Fruit fly (Drosophila melanogaster) whole organism, embryonic: ENCODE results near the gene Phs.

Source experiments
- Abd-B ChIP-seq: fragments of 200-800 bp; sonication (Bioruptor generic); optimal IDR thresholded peaks from 2 replicates; lab custom pipeline; 2018; ENCODE audit warnings: missing biosample characterization, mild to moderate bottlenecking, missing genetic modification characterization, moderate library complexity
- Asciz ChIP-seq: fragments of 200-800 bp; sonication (Bioruptor generic); optimal IDR thresholded peaks from 2 replicates; lab custom pipeline; 2017; ENCODE audit warnings: missing biosample characterization, mild to moderate bottlenecking, missing genetic modification characterization, missing genetic modification reagents
- Atf-2 ChIP-seq: fragments of 200-800 bp; sonication (Bioruptor generic); optimal IDR thresholded peaks from 2 replicates; lab custom pipeline; 2016; ENCODE audit warnings: missing biosample characterization, missing genetic modification characterization
- Bteb2 ChIP-seq: fragments of 200-800 bp; sonication (Bioruptor generic); optimal IDR thresholded peaks from 2 replicates; lab custom pipeline; 2016; ENCODE audit warnings: missing biosample characterization, missing genetic modification characterization
- CG10321 ChIP-seq: fragments of 200-800 bp; sonication (Bioruptor generic); IDR thresholded peaks from 2 replicates; pipeline ENCODE4 v1.3.6; 2022; ENCODE audit warnings: missing biosample characterization, missing genetic modification characterization
- CG11093 ChIP-seq: fragments of 200-800 bp; sonication (Bioruptor generic); IDR thresholded peaks from 3 replicates; pipeline ENCODE4 v1.3.6; 2022; ENCODE audit warnings: missing biosample characterization, missing genetic modification characterization
- CG11398 ChIP-seq: fragments of 200-800 bp; sonication (Bioruptor generic); optimal IDR thresholded peaks from 2 replicates; lab custom pipeline; 2016; ENCODE audit warnings: missing biosample characterization, missing genetic modification characterization
- CG12236 ChIP-seq: fragments of 200-800 bp; sonication (Bioruptor generic); optimal IDR thresholded peaks from 2 replicates; lab custom pipeline; 2016; ENCODE audit warnings: missing biosample characterization, missing genetic modification characterization
- CG12744 ChIP-seq: fragments of 200-800 bp; sonication (Bioruptor generic); optimal IDR thresholded peaks from 2 replicates; lab custom pipeline; 2016; ENCODE audit warnings: missing biosample characterization, missing genetic modification characterization
- CG12769 ChIP-seq: fragments of 200-800 bp; sonication (Bioruptor generic); optimal IDR thresholded peaks from 2 replicates; lab custom pipeline; 2019; ENCODE audit warnings: missing biosample characterization, mild to moderate bottlenecking, missing genetic modification characterization, moderate library complexity
- CG13287 ChIP-seq: fragments of 200-800 bp; sonication (Bioruptor generic); IDR thresholded peaks from 2 replicates; pipeline ENCODE4 v1.3.6; 2022; ENCODE audit warnings: missing biosample characterization, missing genetic modification characterization; ENCODE audit not compliant: partially characterized antibody
- CG13296 ChIP-seq: fragments of 200-800 bp; sonication (Bioruptor generic); optimal IDR thresholded peaks from 3 replicates; lab custom pipeline; 2018; ENCODE audit warnings: missing biosample characterization, mild to moderate bottlenecking, missing genetic modification characterization
- CG14050 ChIP-seq: fragments of 200-800 bp; sonication (Bioruptor generic); IDR thresholded peaks from 3 replicates; pipeline ENCODE4 v1.3.6; 2022; ENCODE audit warnings: missing biosample characterization, missing genetic modification characterization
- CG14710 ChIP-seq: fragments of 200-800 bp; sonication (Bioruptor generic); optimal IDR thresholded peaks from 3 replicates; lab custom pipeline; 2019; ENCODE audit warnings: missing biosample characterization, mild to moderate bottlenecking, missing genetic modification characterization, moderate library complexity
- CG15073 ChIP-seq: fragments of 200-800 bp; sonication (Bioruptor generic); optimal IDR thresholded peaks from 2 replicates; lab custom pipeline; 2016; ENCODE audit warnings: missing biosample characterization, missing genetic modification characterization
- CG17359 ChIP-seq: fragments of 200-800 bp; sonication (Bioruptor generic); optimal IDR thresholded peaks from 3 replicates; lab custom pipeline; 2018; ENCODE audit warnings: missing biosample characterization, mild to moderate bottlenecking, missing genetic modification characterization, moderate library complexity
- CG3163 ChIP-seq: fragments of 200-800 bp; sonication (Bioruptor generic); optimal IDR thresholded peaks from 3 replicates; lab custom pipeline; 2016; ENCODE audit warnings: missing biosample characterization, missing genetic modification characterization
- CG34376 ChIP-seq: fragments of 200-800 bp; sonication (Bioruptor generic); optimal IDR thresholded peaks from 2 replicates; lab custom pipeline; 2018; ENCODE audit warnings: missing biosample characterization, mild to moderate bottlenecking, missing genetic modification characterization
- CG4730 ChIP-seq: fragments of 200-800 bp; sonication (Bioruptor generic); IDR thresholded peaks from 2 replicates; pipeline ENCODE4 v1.3.6; 2022; ENCODE audit warnings: missing biosample characterization, missing genetic modification characterization
- CG7372 ChIP-seq: fragments of 200-800 bp; sonication (Bioruptor generic); IDR thresholded peaks from 2 replicates; pipeline ENCODE4 v1.3.6; 2022; ENCODE audit warnings: missing biosample characterization, missing genetic modification characterization
- CG7556 ChIP-seq: fragments of 200-800 bp; sonication (Bioruptor generic); optimal IDR thresholded peaks from 2 replicates; lab custom pipeline; 2017; ENCODE audit warnings: missing biosample characterization, mild to moderate bottlenecking, missing genetic modification characterization
- CG8281 ChIP-seq: fragments of 200-800 bp; sonication (Bioruptor generic); optimal IDR thresholded peaks from 2 replicates; lab custom pipeline; 2018; ENCODE audit warnings: missing biosample characterization, mild to moderate bottlenecking, missing genetic modification characterization, moderate library complexity
- CG9609 ChIP-seq: fragments of 200-800 bp; sonication (Bioruptor generic); optimal IDR thresholded peaks from 3 replicates; lab custom pipeline; 2016; ENCODE audit warnings: missing biosample characterization, missing genetic modification characterization
- Chrac-16 ChIP-seq: fragments of 200-800 bp; sonication (Bioruptor generic); optimal IDR thresholded peaks from 3 replicates; lab custom pipeline; 2016; ENCODE audit warnings: missing biosample characterization, missing genetic modification characterization
- CrebB ChIP-seq: fragments of 200-800 bp; sonication (Bioruptor generic); optimal IDR thresholded peaks from 3 replicates; lab custom pipeline; 2018; ENCODE audit warnings: missing biosample characterization, mild to moderate bottlenecking, missing genetic modification characterization
- Fer3 ChIP-seq: fragments of 200-800 bp; sonication (Bioruptor generic); optimal IDR thresholded peaks from 2 replicates; lab custom pipeline; 2018; ENCODE audit warnings: missing biosample characterization, mild to moderate bottlenecking, missing genetic modification characterization, moderate library complexity
- HmgD ChIP-seq: fragments of 200-800 bp; sonication (Bioruptor generic); optimal IDR thresholded peaks from 3 replicates; lab custom pipeline; 2016; ENCODE audit warnings: missing biosample characterization, missing genetic modification characterization
- Hr39 ChIP-seq: fragments of >200 bp; optimal IDR thresholded peaks from 2 replicates; lab custom pipeline; 2017
- Med ChIP-seq: fragments of 200-800 bp; sonication (Bioruptor generic); peaks from one replicate; lab custom pipeline; 2016; ENCODE audit warnings: missing biosample characterization, missing genetic modification characterization, mild to moderate bottlenecking, inconsistent platforms, moderate library complexity
- Meics ChIP-seq: fragments of 200-800 bp; sonication (Bioruptor generic); optimal IDR thresholded peaks from 2 replicates; lab custom pipeline; 2017; ENCODE audit warnings: missing biosample characterization, mild to moderate bottlenecking, missing genetic modification characterization
- Myb ChIP-seq: fragments of 200-800 bp; sonication (Bioruptor generic); optimal IDR thresholded peaks from 2 replicates; lab custom pipeline; 2016; ENCODE audit warnings: missing biosample characterization, missing genetic modification characterization
- Nf-YC ChIP-seq: fragments of 200-800 bp; optimal IDR thresholded peaks from 3 replicates; lab custom pipeline; 2019; ENCODE audit warnings: missing biosample characterization, mild to moderate bottlenecking, missing genetic modification characterization, moderate library complexity
- Pdp1 ChIP-seq, 2 experiments: fragments of 200-800 bp; sonication (Bioruptor generic); optimal IDR thresholded peaks; 3 replicates each; lab custom pipeline; 2016; ENCODE audit warnings: missing biosample characterization in 2 of 2, missing genetic modification characterization in 2 of 2, mild to moderate bottlenecking in 1 of 2, moderate library complexity in 1 of 2
- Xrp1 ChIP-seq: fragments of 200-800 bp; sonication (Bioruptor generic); IDR thresholded peaks from 2 replicates; pipeline ENCODE4 v1.3.6; 2022; ENCODE audit warnings: missing biosample characterization, missing genetic modification characterization
- amos ChIP-seq: fragments of 200-800 bp; sonication (Bioruptor generic); IDR thresholded peaks from 2 replicates; pipeline ENCODE4 v1.3.6; 2022; ENCODE audit warnings: missing biosample characterization, missing genetic modification characterization; ENCODE audit not compliant: partially characterized antibody
- bsh ChIP-seq, 2 experiments: fragments of 200-800 bp; sonication (Bioruptor generic); optimal IDR thresholded peaks; 2 replicates each; lab custom pipeline; 2017 to 2018; ENCODE audit warnings: mild to moderate bottlenecking in 2 of 2, missing biosample characterization in 2 of 2, missing genetic modification characterization in 2 of 2, moderate library complexity in 1 of 2
- fu2 ChIP-seq: fragments of 200-800 bp; sonication (Bioruptor generic); optimal IDR thresholded peaks from 2 replicates; lab custom pipeline; 2016; ENCODE audit warnings: missing biosample characterization, missing genetic modification characterization
- gro ChIP-seq: fragments of 200-800 bp; sonication (Bioruptor generic); optimal IDR thresholded peaks from 2 replicates; lab custom pipeline; 2016; ENCODE audit warnings: missing biosample characterization, missing genetic modification characterization
- hth ChIP-seq: fragments of >200 bp; optimal IDR thresholded peaks from 2 replicates; lab custom pipeline; 2017; ENCODE audit warnings: inconsistent platforms
- kni ChIP-seq: fragments of 200-800 bp; sonication (Bioruptor generic); optimal IDR thresholded peaks from 3 replicates; lab custom pipeline; 2017; ENCODE audit warnings: mild to moderate bottlenecking, missing biosample characterization, missing genetic modification reagents, missing genetic modification characterization
- maf-S ChIP-seq: fragments of 200-800 bp; sonication (Bioruptor generic); optimal IDR thresholded peaks from 2 replicates; lab custom pipeline; 2016; ENCODE audit warnings: missing biosample characterization, missing genetic modification characterization
- nom ChIP-seq: fragments of 200-800 bp; sonication (Bioruptor generic); optimal IDR thresholded peaks from 2 replicates; lab custom pipeline; 2017; ENCODE audit warnings: missing biosample characterization, missing genetic modification characterization, mild to moderate bottlenecking, moderate library complexity, missing genetic modification reagents
- ro ChIP-seq: fragments of 200-800 bp; sonication (Bioruptor generic); IDR thresholded peaks from 2 replicates; pipeline ENCODE4 v1.3.6; 2022; ENCODE audit warnings: missing biosample characterization, missing genetic modification characterization
- sc ChIP-seq, 3 experiments: fragments of >200 bp in 2 of 3; fragments of 200-800 bp in 1 of 3; sonication (Bioruptor generic) in 1 of 3; optimal IDR thresholded peaks; 2 replicates in 2 of 3; 3 replicates in 1 of 3; lab custom pipeline; 2017; ENCODE audit warnings: mild to moderate bottlenecking in 1 of 3, missing biosample characterization in 1 of 3, missing genetic modification characterization in 1 of 3, missing genetic modification reagents in 1 of 3
- sens ChIP-seq: fragments of 200-800 bp; sonication (Bioruptor generic); peaks from one replicate; lab custom pipeline; 2016; ENCODE audit warnings: missing biosample characterization, missing genetic modification characterization
- seq ChIP-seq: fragments of 200-800 bp; sonication (Bioruptor generic); IDR thresholded peaks from 2 replicates; pipeline ENCODE4 v1.3.6; 2022; ENCODE audit warnings: missing biosample characterization, missing genetic modification characterization
- sim ChIP-seq: fragments of 200-800 bp; sonication (Bioruptor generic); IDR thresholded peaks from 2 replicates; pipeline ENCODE4 v1.3.6; 2022; ENCODE audit warnings: missing biosample characterization, missing genetic modification characterization
- sug ChIP-seq: fragments of 200-800 bp; optimal IDR thresholded peaks from 2 replicates; lab custom pipeline; 2019; ENCODE audit warnings: missing biosample characterization, mild to moderate bottlenecking, missing genetic modification characterization, moderate library complexity
- tin ChIP-seq: fragments of 200-800 bp; sonication (Bioruptor generic); optimal IDR thresholded peaks from 3 replicates; lab custom pipeline; 2016; ENCODE audit warnings: missing biosample characterization, missing genetic modification characterization
- ttk ChIP-seq: fragments of 200-800 bp; sonication (Bioruptor generic); IDR thresholded peaks from 2 replicates; pipeline ENCODE4 v2.1.2; 2022; ENCODE audit warnings: missing biosample characterization, missing genetic modification characterization
- tx ChIP-seq: fragments of 200-800 bp; sonication (Bioruptor generic); optimal IDR thresholded peaks from 2 replicates; lab custom pipeline; 2016; ENCODE audit warnings: missing biosample characterization, missing genetic modification characterization
- z ChIP-seq: fragments of 200-800 bp; sonication (Bioruptor generic); IDR thresholded peaks from 3 replicates; pipeline ENCODE4 v1.3.6; 2022; ENCODE audit warnings: missing biosample characterization, missing genetic modification characterization

Gene Phs

DNA sequence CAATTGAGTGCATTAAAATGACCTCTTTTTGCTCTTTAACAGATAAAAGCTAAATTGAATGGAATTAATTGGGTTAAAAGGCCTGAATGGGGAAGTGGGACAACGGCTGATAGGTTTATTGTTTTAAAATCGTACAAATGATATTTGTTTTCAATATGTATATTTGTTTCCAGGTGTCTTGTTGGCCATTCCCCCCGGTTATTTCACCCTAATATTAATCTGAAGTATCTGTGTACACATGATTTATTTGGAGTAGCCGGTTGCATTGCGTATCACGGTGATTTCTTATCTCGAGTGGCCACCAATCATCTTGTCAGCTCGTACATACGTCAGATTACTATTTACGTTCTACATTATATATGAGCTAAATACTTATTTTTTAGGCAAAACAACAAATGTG lies 16.7 kb downstream of the Phs start (continued):
- TF ChIP-seq CG9609 (GFP tag; lab: Kevin White, UChicago) (no peak), CG8281 (tag; lab: Kevin White, UChicago) (no peak), Asciz (GFP tag; lab: Kevin White, UChicago) (peak; percentile 3), Fer3 (tag; lab: Kevin White, UChicago) (no peak), CG17359 (tag; lab: Kevin White, UChicago) (no peak), sc (optimal IDR thresholded peaks at IDR 0.05; lab: Kevin White, UChicago) (no peak), sc (GFP tag; optimal IDR thresholded peaks at IDR 0.05; lab: Kevin White, UChicago) (peak; percentile 28), HmgD (GFP tag; lab: Kevin White, UChicago) (no peak), Chrac-16 (GFP tag; lab: Kevin White, UChicago) (no peak), Myb (no peak), CG11093 (no peak), sim (GFP tag; lab: Robert Waterston, UW) (0 out of 2 replicates have a peak, but pooled peaks have one; percentile 10), gro (GFP tag; lab: Kevin White, UChicago) (no peak), fu2 (GFP tag; lab: Kevin White, UChicago) (no peak), CG7372 (GFP tag; lab: Robert Waterston, UW) (no peak), tin (GFP tag; lab: Kevin White, UChicago) (no peak), CG11398 (GFP tag; lab: Kevin White, UChicago) (no peak), CG12236 (GFP tag; lab: Kevin White, UChicago) (no peak), nom (GFP tag; lab: Kevin White, UChicago) (no peak), CG12744 (GFP tag; lab: Kevin White, UChicago) (no peak), CG13287 (no peak), ro (GFP tag; lab: Robert Waterston, UW) (no peak), tx (GFP tag; lab: Kevin White, UChicago) (no peak), sug (peak; percentile 65), Xrp1 (GFP tag; lab: Robert Waterston, UW) (0 out of 2 replicates have a peak, but pooled peaks have one; percentile 21), bsh (GFP tag; optimal IDR thresholded peaks at IDR 0.05; lab: Kevin White, UChicago) (peak in 1 of 2 experiments; percentile 15), ttk (GFP tag; lab: Robert Waterston, UW) (no peak), CG13296 (no peak), CG12769 (tag; lab: Kevin White, UChicago) (no peak), maf-S (GFP tag; lab: Kevin White, UChicago) (no peak), Abd-B (GFP tag; lab: Kevin White, UChicago) (no peak), Bteb2 (GFP tag; lab: Kevin White, UChicago) (no peak), hth (lab: Kevin White, UChicago) (no peak), CG10321 (GFP tag; lab: Robert Waterston, UW) (0 out of 2 replicates have a peak, but pooled peaks have one; percentile 21), CrebB (no peak), Med (GFP tag; lab: Kevin White, UChicago) (peak; percentile 67), seq (GFP tag; lab: Robert Waterston, UW) (no peak), amos (GFP tag; lab: Robert Waterston, UW) (no peak), CG34376 (GFP tag; lab: Kevin White, UChicago) (peak; percentile 45), sens (peak; percentile 60), CG14050 (GFP tag; lab: Robert Waterston, UW) (no peak), kni (GFP tag; lab: Kevin White, UChicago) (no peak), Meics (GFP tag; lab: Kevin White, UChicago) (no peak), z (GFP tag; lab: Robert Waterston, UW) (no peak), Hr39 (lab: Kevin White, UChicago) (no peak), CG3163 (GFP tag; lab: Kevin White, UChicago) (no peak), Pdp1 (GFP tag; optimal IDR thresholded peaks at IDR 0.05; lab: Kevin White, UChicago) (peak in 1 of 2 experiments; percentile 14), CG4730 (GFP tag; lab: Robert Waterston, UW) (no peak), CG15073 (GFP tag; lab: Kevin White, UChicago) (no peak), CG7556 (GFP tag; lab: Kevin White, UChicago) (no peak), Nf-YC (tag; lab: Kevin White, UChicago) (no peak), Atf-2 (GFP tag; lab: Kevin White, UChicago) (no peak), CG14710 (tag; lab: Kevin White, UChicago) (no peak)
